Worm (Caenorhabditis elegans) whole organism, early embryonic: Measurements from ENCODE around the gene bud-31.

Source experiments
- F13C5.2 ChIP-seq: sonication (generic microtip); optimal IDR thresholded peaks from 2 replicates; lab custom pipeline; 2017; ENCODE audit warnings: mild to moderate bottlenecking, missing genetic modification characterization, inconsistent platforms, missing compliant biosample characterization
- aly-1 ChIP-seq: sonication (generic microtip); optimal IDR thresholded peaks from 2 replicates; lab custom pipeline; 2016; ENCODE audit warnings: missing genetic modification characterization, missing compliant biosample characterization
- ama-1 ChIP-seq: fragments of 150-350 bp; optimal IDR thresholded peaks from 2 replicates; lab custom pipeline; 2014
- ceh-13 ChIP-seq: fragments of 200-800 bp; sonication (Bioruptor generic); optimal IDR thresholded peaks from 2 replicates; lab custom pipeline; 2018; ENCODE audit warnings: mild to moderate bottlenecking, missing genetic modification characterization, missing compliant biosample characterization
- ceh-36 ChIP-seq: sonication (generic microtip); optimal IDR thresholded peaks from 2 replicates; lab custom pipeline; 2016; ENCODE audit warnings: missing genetic modification characterization, inconsistent platforms, missing compliant biosample characterization
- ets-7 ChIP-seq: sonication (generic microtip); optimal IDR thresholded peaks from 2 replicates; lab custom pipeline; 2016; ENCODE audit warnings: missing genotype, missing genetic modification characterization, missing compliant biosample characterization
- flt-1 ChIP-seq: fragments of 200-800 bp; sonication (Bioruptor generic); IDR thresholded peaks from 2 replicates; pipeline ENCODE4 v1.3.6; 2022; ENCODE audit warnings: missing genetic modification characterization, missing compliant biosample characterization
- hmbx-1 ChIP-seq: sonication (generic microtip); optimal IDR thresholded peaks from 2 replicates; lab custom pipeline; 2016; ENCODE audit warnings: mild to moderate bottlenecking, missing genetic modification characterization, missing compliant biosample characterization
- hmg-4 ChIP-seq: fragments of 200-800 bp; sonication (Bioruptor generic); optimal IDR thresholded peaks from 2 replicates; lab custom pipeline; 2018; ENCODE audit warnings: mild to moderate bottlenecking, missing genetic modification characterization, missing compliant biosample characterization
- hnd-1 ChIP-seq: sonication (generic microtip); optimal IDR thresholded peaks from 2 replicates; lab custom pipeline; 2016; ENCODE audit warnings: missing genetic modification characterization, missing compliant biosample characterization
- pes-1 ChIP-seq: fragments of 200-800 bp; sonication (Bioruptor generic); IDR thresholded peaks from 2 replicates; pipeline ENCODE4 v1.3.6; 2022; ENCODE audit warnings: missing genetic modification reagents, missing genetic modification characterization, missing compliant biosample characterization
- sea-1 ChIP-seq: fragments of 200-800 bp; sonication (Bioruptor generic); conservative IDR thresholded peaks from 2 replicates; pipeline ENCODE4 v1.3.6; 2022; ENCODE audit warnings: missing genetic modification characterization, missing compliant biosample characterization
- tbx-37 ChIP-seq: fragments of 200-800 bp; sonication (Bioruptor generic); conservative IDR thresholded peaks from 2 replicates; pipeline ENCODE4 v1.3.6; 2022; ENCODE audit warnings: missing genetic modification reagents, missing genetic modification characterization, missing compliant biosample characterization
- tra-4 ChIP-seq: sonication (generic microtip); optimal IDR thresholded peaks from 2 replicates; lab custom pipeline; 2017; ENCODE audit warnings: missing genetic modification characterization, missing compliant biosample characterization

DNA sequence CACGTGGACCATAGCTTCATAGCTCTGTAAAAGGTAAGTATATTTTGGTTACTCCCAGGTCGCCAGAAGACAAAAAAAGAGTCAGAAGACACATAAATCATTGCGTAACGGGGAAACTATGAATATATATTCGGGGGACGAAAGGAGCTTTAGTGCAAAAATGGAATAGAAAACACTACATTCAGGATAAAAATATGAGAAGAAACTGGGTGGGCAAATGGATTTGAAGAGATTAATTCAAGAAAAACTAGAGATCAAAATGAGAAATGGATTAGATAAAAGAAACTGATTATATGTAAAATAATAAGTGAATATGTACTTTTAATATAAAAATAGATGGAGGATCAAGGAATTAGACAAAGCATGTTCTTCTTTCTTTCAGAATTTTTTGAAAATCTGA is 31.1 kb upstream of the bud-31 start, which contains the start of gene C07A9.12:
- TF ChIP-seq ama-1 (lab: Kevin White, UChicago) = no peak
- TF ChIP-seq sea-1 (GFP tag; lab: Robert Waterston, UW) = no peak
- no peak for TF ChIP-seq pes-1
- TF ChIP-seq ets-7 (tag; lab: Kevin White, UChicago) = no peak
- TF ChIP-seq tra-4 = no peak
- no peak for TF ChIP-seq hnd-1 (tag; lab: Kevin White, UChicago)
- no peak for TF ChIP-seq ceh-13
- TF ChIP-seq hmg-4 (GFP tag; lab: Kevin White, UChicago) = no peak
- TF ChIP-seq ceh-36 (tag; lab: Kevin White, UChicago) = no peak
- no peak for TF ChIP-seq flt-1 (GFP tag; lab: Robert Waterston, UW)
- TF ChIP-seq aly-1 = no peak
- TF ChIP-seq hmbx-1 = no peak
- no peak for TF ChIP-seq tbx-37
- no peak for TF ChIP-seq F13C5.2 (tag; lab: Kevin White, UChicago)
